Worm (Caenorhabditis elegans) whole organism, mixed stage, embryonic: ENCODE data around the gene F13D12.3.

ENCODE experiments used
- elt-3 ChIP-seq: fragments of 150-350 bp; optimal IDR thresholded peaks from 2 replicates; lab custom pipeline; 2014; ENCODE audit warnings: missing biosample characterization, missing genetic modification characterization
- lin-13 ChIP-seq: fragments of 150-350 bp; optimal IDR thresholded peaks from 2 replicates; lab custom pipeline; 2014; ENCODE audit warnings: missing biosample characterization, missing genetic modification characterization
- nhr-12 ChIP-seq: fragments of 150-350 bp; optimal IDR thresholded peaks from 2 replicates; lab custom pipeline; 2014; ENCODE audit warnings: missing biosample characterization, missing genetic modification characterization
- nhr-2 ChIP-seq: fragments of 150-350 bp; optimal IDR thresholded peaks from 2 replicates; lab custom pipeline; 2014; ENCODE audit warnings: missing biosample characterization, missing genetic modification characterization
- nhr-28 ChIP-seq: fragments of 150-350 bp; optimal IDR thresholded peaks from 2 replicates; lab custom pipeline; 2014; ENCODE audit warnings: missing biosample characterization, missing genetic modification characterization
- nhr-76 ChIP-seq: sonication (generic microtip); optimal IDR thresholded peaks from 2 replicates; lab custom pipeline; 2017; ENCODE audit warnings: missing biosample characterization, missing genetic modification characterization
- unc-39 ChIP-seq: fragments of 150-350 bp; optimal IDR thresholded peaks from 2 replicates; lab custom pipeline; 2014; ENCODE audit warnings: missing biosample characterization, missing genetic modification characterization
- unc-62 ChIP-seq: fragments of 150-350 bp; optimal IDR thresholded peaks from 2 replicates; lab custom pipeline; 2014; ENCODE audit warnings: missing biosample characterization, missing genetic modification reagents, missing genetic modification characterization

ce11 chrII:11727438-11727837 lies 7.2 kb downstream of the F13D12.3 start:
- no peak for TF ChIP-seq unc-62 (GFP tag; lab: Kevin White, UChicago)
- TF ChIP-seq nhr-2 (tag; lab: Kevin White, UChicago) = no peak
- TF ChIP-seq unc-39 (tag; lab: Kevin White, UChicago) = no peak
- no peak for TF ChIP-seq nhr-12
- no peak for TF ChIP-seq elt-3
- no peak for TF ChIP-seq nhr-76 (tag; lab: Kevin White, UChicago)
- TF ChIP-seq nhr-28 (tag; lab: Kevin White, UChicago) = no peak
- no peak for TF ChIP-seq lin-13 (tag; lab: Kevin White, UChicago)
